Fruit fly (Drosophila melanogaster): ENCODE measurements around the gene Ir85a.
A peak's percentile ranks its signal among the peaks of the same experiment; 100 is the strongest.

The Ir85a gene

DNA sequence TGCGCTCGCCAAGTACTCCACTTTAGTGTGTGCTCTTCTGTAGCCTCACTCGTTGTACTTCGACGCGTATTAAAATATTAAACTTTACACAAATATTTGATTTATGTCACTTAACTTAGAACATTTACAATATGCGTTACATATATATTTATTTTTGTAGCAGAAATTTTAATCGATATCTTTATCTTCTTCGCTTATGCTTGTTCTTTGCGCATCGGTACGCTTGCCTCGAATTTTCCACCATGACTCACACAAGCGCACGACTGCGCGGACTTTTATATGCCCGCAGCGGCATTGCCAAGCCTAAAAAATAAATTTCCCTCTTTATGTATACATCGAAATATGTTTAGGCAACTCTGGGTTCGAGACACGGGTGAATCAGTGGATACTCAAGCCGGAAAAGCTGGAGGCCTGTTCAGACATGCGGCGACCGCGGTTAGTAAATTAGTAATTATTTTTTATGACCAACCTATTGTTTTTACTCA is 26.0 kb downstream of the Ir85a start, which contains the start of gene aqz (continued):
- TF ChIP-seq sna (GFP tag; IDR thresholded peaks at IDR 0.05; ENCODE audit: partially characterized antibody), result peak; percentile 23; the same call in 1 of the 2 replicates
- TF ChIP-seq sens (GFP tag), result peak; percentile 91
- TF ChIP-seq Poxn (GFP tag; IDR thresholded peaks at IDR 0.05), result no peak
- peak; percentile 55 for TF ChIP-seq vfl (GFP tag; optimal IDR thresholded peaks at IDR 0.05)
- peak; percentile 54 for TF ChIP-seq CG31365 (tag; optimal IDR thresholded peaks at IDR 0.05)
- peak; percentile 64 for TF ChIP-seq NfI (GFP tag; optimal IDR thresholded peaks at IDR 0.05)
- TF ChIP-seq GATAe (GFP tag; conservative IDR thresholded peaks at IDR 0.05), result no peak
- TF ChIP-seq CG42726 (GFP tag; IDR thresholded peaks at IDR 0.05; ENCODE audit: partially characterized antibody), result peak; percentile 80
- peak; percentile 76; the same call in 2 of the 3 replicates for TF ChIP-seq CG34422 (GFP tag; IDR thresholded peaks at IDR 0.05)
- TF ChIP-seq Lpt (GFP tag; optimal IDR thresholded peaks at IDR 0.05), result no peak
- no peak for TF ChIP-seq CG2875 (GFP tag; optimal IDR thresholded peaks at IDR 0.05)
- TF ChIP-seq CG14710 (tag; optimal IDR thresholded peaks at IDR 0.05), result peak; percentile 96
- TF ChIP-seq Hand (GFP tag; optimal IDR thresholded peaks at IDR 0.05), result peak; percentile 15
- TF ChIP-seq nerfin-1 (tag; optimal IDR thresholded peaks at IDR 0.05), result peak; percentile 46
- peak; percentile 54; the same call in 1 of the 2 replicates for TF ChIP-seq seq (GFP tag; IDR thresholded peaks at IDR 0.05)
- peak; percentile 74 for TF ChIP-seq scrt (GFP tag; optimal IDR thresholded peaks at IDR 0.05)
- peak; percentile 70 for TF ChIP-seq shn (GFP tag; optimal IDR thresholded peaks at IDR 0.05)
- TF ChIP-seq CG3995 (GFP tag; optimal IDR thresholded peaks at IDR 0.05), result no peak
- peak; percentile 73 for TF ChIP-seq ERR (GFP tag; optimal IDR thresholded peaks at IDR 0.05)
- peak; percentile 32 for TF ChIP-seq CG4424 (GFP tag; optimal IDR thresholded peaks at IDR 0.05)
- 0 out of 2 replicates have a peak, but pooled peaks have one; percentile 21 for TF ChIP-seq sens-2 (GFP tag; IDR thresholded peaks at IDR 0.05)
- TF ChIP-seq CG3163 (GFP tag; optimal IDR thresholded peaks at IDR 0.05), result peak; percentile 69
- TF ChIP-seq Nf-YB (GFP tag; optimal IDR thresholded peaks at IDR 0.05), result peak; percentile 31
- no peak for TF ChIP-seq CG4282 (GFP tag; optimal IDR thresholded peaks at IDR 0.05)
- TF ChIP-seq Kr (GFP tag; optimal IDR thresholded peaks at IDR 0.05), result no peak
- no peak for TF ChIP-seq crc (GFP tag; optimal IDR thresholded peaks at IDR 0.05)
- TF ChIP-seq CG3726 (GFP tag; IDR thresholded peaks at IDR 0.05), result no peak
- TF ChIP-seq H2.0 (GFP tag; IDR thresholded peaks at IDR 0.05), result no peak
- TF ChIP-seq ewg (GFP tag; optimal IDR thresholded peaks at IDR 0.05), result peak; percentile 98
- peak; percentile 51 for TF ChIP-seq CG17912 (GFP tag; optimal IDR thresholded peaks at IDR 0.05)
- TF ChIP-seq CG4854 (GFP tag; optimal IDR thresholded peaks at IDR 0.05), result peak; percentile 54
- TF ChIP-seq sug (tag; optimal IDR thresholded peaks at IDR 0.05), result peak; percentile 80
- peak; percentile 39 for TF ChIP-seq CG12299 (tag; optimal IDR thresholded peaks at IDR 0.05)
- TF ChIP-seq CG10462 (GFP tag; optimal IDR thresholded peaks at IDR 0.05), result no peak
- peak; percentile 98 for TF ChIP-seq pzg (GFP tag; optimal IDR thresholded peaks at IDR 0.05)
- peak; percentile 81 for TF ChIP-seq HmgD (GFP tag; optimal IDR thresholded peaks at IDR 0.05)
- peak; percentile 67 for TF ChIP-seq CG2712 (tag; optimal IDR thresholded peaks at IDR 0.05)
- TF ChIP-seq pros (GFP tag; optimal IDR thresholded peaks at IDR 0.05), result no peak
- TF ChIP-seq CG15011 (GFP tag; optimal IDR thresholded peaks at IDR 0.05), result peak; percentile 31
- TF ChIP-seq HLH54F (GFP tag; optimal IDR thresholded peaks at IDR 0.05), result peak; percentile 72
- TF ChIP-seq chm (GFP tag; IDR thresholded peaks at IDR 0.05), result peak; percentile 95
- peak; percentile 33; the same call in 1 of the 2 replicates for TF ChIP-seq CG14441 (GFP tag; IDR thresholded peaks at IDR 0.05)
- TF ChIP-seq az2 (GFP tag; optimal IDR thresholded peaks at IDR 0.05), result peak; percentile 35
- no peak for TF ChIP-seq wor (GFP tag; IDR thresholded peaks at IDR 0.05)
- TF ChIP-seq CG11504 (tag; optimal IDR thresholded peaks at IDR 0.05), result peak; percentile 80
- no peak for TF ChIP-seq corto (GFP tag; optimal IDR thresholded peaks at IDR 0.05)
- TF ChIP-seq CG1602 (GFP tag; optimal IDR thresholded peaks at IDR 0.05), result no peak
- TF ChIP-seq CG4360 (GFP tag; IDR thresholded peaks at IDR 0.05), result peak; percentile 50
- peak; percentile 42 for TF ChIP-seq CG10431 (GFP tag; optimal IDR thresholded peaks at IDR 0.05)
- peak; percentile 52 for TF ChIP-seq sisA (GFP tag; IDR thresholded peaks at IDR 0.05)
- TF ChIP-seq Hey (tag; optimal IDR thresholded peaks at IDR 0.05), result no peak

All from whole organism, embryonic.